Worm (Caenorhabditis elegans): ENCODE results near the gene cki-2.

- no peak for TF ChIP-seq cey-2 (tag; optimal IDR thresholded peaks at IDR 0.05; ENCODE audit: borderline replicate concordance, insufficient read depth)
- TF ChIP-seq unc-130 (GFP tag; optimal IDR thresholded peaks at IDR 0.05) = no peak
- TF ChIP-seq ceh-28 (tag; optimal IDR thresholded peaks at IDR 0.05) = no peak
- no peak for TF ChIP-seq ama-1 (optimal IDR thresholded peaks at IDR 0.05)
- no peak for TF ChIP-seq fos-1 (tag; optimal IDR thresholded peaks at IDR 0.05)
- no peak for TF ChIP-seq nhr-28 (tag; optimal IDR thresholded peaks at IDR 0.05)
These were observed 48.6 kb downstream of the cki-2 start for ce11 chrII:7864892-7865291.
